Worm (Caenorhabditis elegans) whole organism, L4 larva: ENCODE results near the gene ZK180.7.

Experiments used
- F37D6.2 ChIP-seq: sonication (generic microtip); optimal IDR thresholded peaks from 2 replicates; lab custom pipeline; 2016; ENCODE audit warnings: mild to moderate bottlenecking, missing genetic modification characterization, missing compliant biosample characterization
- F49E8.2 ChIP-seq: sonication (generic microtip); optimal IDR thresholded peaks from 2 replicates; lab custom pipeline; 2016; ENCODE audit warnings: missing compliant biosample characterization, mild to moderate bottlenecking, missing genetic modification characterization, borderline replicate concordance
- R02D3.7 ChIP-seq: fragments of 150-350 bp; sonication (generic microtip); optimal IDR thresholded peaks from 3 replicates; lab custom pipeline; 2014; ENCODE audit warnings: missing biosample characterization, missing genetic modification characterization
- T20F7.1 ChIP-seq: fragments of 200-800 bp; sonication (Bioruptor generic); optimal IDR thresholded peaks from 2 replicates; lab custom pipeline; 2018; ENCODE audit warnings: mild to moderate bottlenecking, missing genetic modification characterization, missing compliant biosample characterization
- Y48G9A.11 ChIP-seq: fragments of 200-800 bp; sonication (Bioruptor generic); IDR thresholded peaks from 2 replicates; pipeline ENCODE4 v1.3.6; 2022; ENCODE audit warnings: missing genetic modification reagents, missing genetic modification characterization, missing compliant biosample characterization
- Y5F2A.4 ChIP-seq: fragments of 200-800 bp; sonication (Bioruptor generic); optimal IDR thresholded peaks from 2 replicates; lab custom pipeline; 2018; ENCODE audit warnings: mild to moderate bottlenecking, missing genetic modification characterization, missing compliant biosample characterization
- ZK337.2 ChIP-seq: fragments of 200-800 bp; sonication (Bioruptor generic); IDR thresholded peaks from 2 replicates; pipeline ENCODE4 v1.3.6; 2022; ENCODE audit warnings: missing genetic modification reagents, missing genetic modification characterization, missing compliant biosample characterization
- aha-1 ChIP-seq: fragments of 150-350 bp; peaks from one replicate; lab custom pipeline; 2014; ENCODE audit warnings: missing biosample characterization, missing genetic modification characterization
- attf-4 ChIP-seq: sonication (generic microtip); optimal IDR thresholded peaks from 3 replicates; lab custom pipeline; 2017; ENCODE audit warnings: missing biosample characterization, missing genetic modification characterization
- ces-1 ChIP-seq: fragments of 150-350 bp; sonication (generic microtip); optimal IDR thresholded peaks from 4 replicates; lab custom pipeline; 2014; ENCODE audit warnings: missing biosample characterization, missing genetic modification reagents, missing genetic modification characterization
- ctbp-1 ChIP-seq: fragments of 200-800 bp; sonication (Bioruptor generic); IDR thresholded peaks from 2 replicates; pipeline ENCODE4 v1.3.6; 2022; ENCODE audit warnings: missing genetic modification reagents, missing genetic modification characterization, missing compliant biosample characterization
- daf-16 ChIP-seq, 3 experiments: sonication (generic microtip); optimal IDR thresholded peaks; 2 replicates each; lab custom pipeline; 2016 to 2017; ENCODE audit warnings: missing genetic modification characterization in 3 of 3, missing genetic modification reagents in 3 of 3, mild to moderate bottlenecking in 2 of 3, missing compliant biosample characterization in 2 of 3, missing biosample characterization in 1 of 3, moderate library complexity in 1 of 3
- dmd-6 ChIP-seq: fragments of 200-800 bp; sonication (Bioruptor generic); IDR thresholded peaks from 2 replicates; pipeline ENCODE4 v1.3.6; 2022; ENCODE audit warnings: missing genetic modification reagents, missing genetic modification characterization, missing compliant biosample characterization
- dmd-8 ChIP-seq: fragments of 200-800 bp; sonication (Bioruptor generic); IDR thresholded peaks from 2 replicates; pipeline ENCODE4 v1.3.6; 2022; ENCODE audit warnings: missing genetic modification characterization, missing compliant biosample characterization
- fkh-10 ChIP-seq: fragments of 150-350 bp; optimal IDR thresholded peaks from 2 replicates; lab custom pipeline; 2014; ENCODE audit warnings: missing biosample characterization, missing genetic modification reagents, missing genetic modification characterization
- hif-1 ChIP-seq, 2 experiments: sonication (generic microtip); optimal IDR thresholded peaks; 2 replicates each; lab custom pipeline; 2016 to 2017; ENCODE audit warnings: missing compliant biosample characterization in 2 of 2, missing genetic modification characterization in 2 of 2, missing genetic modification reagents in 2 of 2, missing genotype in 2 of 2, mild to moderate bottlenecking in 1 of 2
- hlh-11 ChIP-seq: fragments of 200-800 bp; sonication (Bioruptor generic); optimal IDR thresholded peaks from 2 replicates; lab custom pipeline; 2018; ENCODE audit warnings: mild to moderate bottlenecking, missing genetic modification characterization, missing compliant biosample characterization
- hmg-1.1 ChIP-seq: fragments of 200-800 bp; sonication (Bioruptor generic); IDR thresholded peaks from 2 replicates; pipeline ENCODE4 v1.3.6; 2022; ENCODE audit warnings: missing genetic modification reagents, missing genetic modification characterization, missing compliant biosample characterization
- lim-7 ChIP-seq: fragments of 200-800 bp; sonication (Bioruptor generic); IDR thresholded peaks from 2 replicates; pipeline ENCODE4 v1.3.6; 2022; ENCODE audit warnings: missing genetic modification characterization, missing compliant biosample characterization
- lin-29 ChIP-seq: fragments of 200-800 bp; sonication (Bioruptor generic); IDR thresholded peaks from 2 replicates; pipeline ENCODE4 v1.3.6; 2022; ENCODE audit warnings: missing genetic modification reagents, missing genetic modification characterization, missing compliant biosample characterization
- lsy-2 ChIP-seq, 2 experiments: fragments of 150-350 bp in 1 of 2; sonication (generic microtip) in 1 of 2; optimal IDR thresholded peaks; 2 replicates each; lab custom pipeline; 2014 to 2017; ENCODE audit warnings: missing biosample characterization in 2 of 2, missing genetic modification characterization in 2 of 2
- madf-9 ChIP-seq: fragments of 200-800 bp; sonication (Bioruptor generic); conservative IDR thresholded peaks from 2 replicates; pipeline ENCODE4 v1.3.6; 2022; ENCODE audit warnings: missing genetic modification reagents, missing genetic modification characterization, missing compliant biosample characterization
- mdl-1 ChIP-seq, 2 experiments: fragments of 150-350 bp in 1 of 2; sonication (generic microtip) in 1 of 2; optimal IDR thresholded peaks; 2 replicates each; lab custom pipeline; 2014 to 2017; ENCODE audit warnings: missing biosample characterization in 2 of 2, missing genetic modification characterization in 2 of 2
- mxl-2 ChIP-seq: fragments of 200-800 bp; sonication (Bioruptor generic); conservative IDR thresholded peaks from 2 replicates; pipeline ENCODE4 v1.3.6; 2022; ENCODE audit warnings: missing genetic modification reagents, missing genetic modification characterization, missing compliant biosample characterization
- mxl-3 ChIP-seq: fragments of 200-800 bp; sonication (Bioruptor generic); optimal IDR thresholded peaks from 2 replicates; lab custom pipeline; 2018; ENCODE audit warnings: mild to moderate bottlenecking, missing genetic modification characterization, missing compliant biosample characterization
- nhr-111 ChIP-seq: fragments of 200-800 bp; sonication (Bioruptor generic); optimal IDR thresholded peaks from 2 replicates; lab custom pipeline; 2018; ENCODE audit warnings: mild to moderate bottlenecking, missing genetic modification characterization, missing compliant biosample characterization
- nhr-28 ChIP-seq: fragments of 150-350 bp; optimal IDR thresholded peaks from 2 replicates; lab custom pipeline; 2014; ENCODE audit warnings: missing biosample characterization, missing genetic modification characterization
- nhr-42 ChIP-seq: fragments of 200-800 bp; sonication (Bioruptor generic); IDR thresholded peaks from 2 replicates; pipeline ENCODE4 v1.3.6; 2022; ENCODE audit warnings: missing genetic modification characterization, missing compliant biosample characterization
- nhr-48 ChIP-seq: sonication (generic microtip); optimal IDR thresholded peaks from 2 replicates; lab custom pipeline; 2016; ENCODE audit warnings: mild to moderate bottlenecking, missing genetic modification characterization, missing compliant biosample characterization
- nhr-77 ChIP-seq: fragments of 150-350 bp; optimal IDR thresholded peaks from 2 replicates; lab custom pipeline; 2014; ENCODE audit warnings: missing biosample characterization, missing genetic modification characterization
- rbr-2 ChIP-seq: sonication (generic microtip); optimal IDR thresholded peaks from 2 replicates; lab custom pipeline; 2016; ENCODE audit warnings: missing genotype, missing genetic modification characterization, missing compliant biosample characterization
- saeg-2 ChIP-seq: fragments of 200-800 bp; sonication (Bioruptor generic); IDR thresholded peaks from 2 replicates; pipeline ENCODE4 v1.3.6; 2022; ENCODE audit warnings: missing genetic modification reagents, missing genetic modification characterization, missing compliant biosample characterization
- sdz-12 ChIP-seq: fragments of 200-800 bp; sonication (Bioruptor generic); optimal IDR thresholded peaks from 2 replicates; lab custom pipeline; 2018; ENCODE audit warnings: mild to moderate bottlenecking, missing genetic modification characterization, missing compliant biosample characterization
- set-16 ChIP-seq: fragments of 200-800 bp; sonication (Bioruptor generic); IDR thresholded peaks from 2 replicates; pipeline ENCODE4 v1.3.6; 2022; ENCODE audit warnings: missing genetic modification reagents, missing genetic modification characterization, missing compliant biosample characterization
- skn-1 ChIP-seq: fragments of 150-350 bp; optimal IDR thresholded peaks from 2 replicates; lab custom pipeline; 2014; ENCODE audit warnings: missing biosample characterization, missing genetic modification characterization
- spr-3 ChIP-seq: fragments of 200-800 bp; sonication (Bioruptor generic); optimal IDR thresholded peaks from 2 replicates; lab custom pipeline; 2018; ENCODE audit warnings: mild to moderate bottlenecking, missing genetic modification characterization, missing compliant biosample characterization
- tag-97 ChIP-seq: fragments of 200-800 bp; sonication (Bioruptor generic); IDR thresholded peaks from 2 replicates; pipeline ENCODE4 v1.3.6; 2022; ENCODE audit warnings: missing genetic modification characterization, missing compliant biosample characterization
- tra-1 ChIP-seq: fragments of 200-800 bp; sonication (Bioruptor generic); IDR thresholded peaks from 2 replicates; pipeline ENCODE4 v1.3.6; 2022; ENCODE audit warnings: missing genetic modification reagents, missing genetic modification characterization, missing compliant biosample characterization
- unc-130 ChIP-seq: sonication (generic microtip); optimal IDR thresholded peaks from 2 replicates; lab custom pipeline; 2016; ENCODE audit warnings: missing genetic modification reagents, missing genetic modification characterization, missing compliant biosample characterization
- zag-1 ChIP-seq: fragments of 150-350 bp; optimal IDR thresholded peaks from 2 replicates; lab custom pipeline; 2014; ENCODE audit warnings: missing biosample characterization, missing genetic modification characterization
- zfp-2 ChIP-seq: sonication (generic microtip); optimal IDR thresholded peaks from 2 replicates; lab custom pipeline; 2016; ENCODE audit warnings: mild to moderate bottlenecking, missing genetic modification characterization, missing compliant biosample characterization
- ztf-11 ChIP-seq: fragments of 150-350 bp; optimal IDR thresholded peaks from 2 replicates; lab custom pipeline; 2014; ENCODE audit warnings: missing biosample characterization, missing genetic modification characterization
- ztf-7 ChIP-seq: fragments of 150-350 bp; optimal IDR thresholded peaks from 2 replicates; lab custom pipeline; 2014; ENCODE audit warnings: missing biosample characterization, missing genetic modification characterization

ZK180.7 gene

DNA sequence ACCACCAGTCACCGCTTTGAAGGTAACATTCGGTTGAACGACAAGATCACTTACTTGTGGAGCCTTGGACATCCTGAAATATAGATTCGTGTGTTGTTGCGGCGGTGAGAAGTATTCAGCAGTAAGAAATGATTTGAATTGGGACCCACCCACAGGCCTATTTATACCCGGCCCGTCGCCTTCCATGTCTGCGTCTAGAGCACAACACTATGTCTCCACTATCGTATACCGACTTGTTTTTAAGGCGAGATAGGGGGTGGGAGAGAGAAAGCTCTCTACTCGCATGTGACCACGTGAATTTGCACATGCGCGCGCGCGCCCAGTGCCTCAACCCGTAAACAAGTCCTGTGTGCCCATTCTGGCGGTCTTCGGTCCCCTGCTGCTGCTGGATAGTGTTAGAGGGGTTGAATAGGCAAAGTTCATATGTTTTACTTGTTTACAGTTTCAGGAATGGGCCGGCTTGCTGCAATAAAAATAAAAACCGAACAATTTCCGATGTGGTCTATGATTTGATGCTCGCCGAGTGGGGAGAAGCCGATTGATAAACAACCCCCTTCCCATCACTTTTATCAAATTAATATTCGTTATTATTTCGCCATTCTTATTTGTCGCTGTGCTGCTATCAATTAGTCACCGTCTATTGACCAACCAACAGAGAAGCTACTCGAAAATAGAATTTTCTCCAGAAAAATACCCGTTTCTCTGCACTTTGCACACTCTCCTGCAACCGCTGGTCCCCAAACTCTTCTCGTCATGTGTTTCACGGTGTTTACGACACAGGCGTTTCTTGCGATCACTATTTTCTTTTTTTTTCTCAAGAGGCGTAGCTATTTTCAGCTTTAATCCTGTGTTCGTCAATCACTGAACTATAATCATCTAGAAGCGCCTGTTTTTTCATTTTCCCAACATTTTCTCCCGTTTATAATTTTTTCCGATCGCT is 20.3 kb upstream of the ZK180.7 start (continued):
- TF ChIP-seq Y5F2A.4 (GFP tag; lab: Kevin White, UChicago) (no peak), lim-7 (peak; percentile 66), tra-1 (GFP tag; lab: Robert Waterston, UW) (peak; percentile 65), nhr-28 (tag; lab: Kevin White, UChicago) (peak; percentile 13), nhr-111 (GFP tag; lab: Kevin White, UChicago) (no peak), sdz-12 (GFP tag; lab: Kevin White, UChicago) (no peak), mxl-2 (GFP tag; lab: Robert Waterston, UW) (peak; percentile 78), tag-97 (no peak), set-16 (peak; percentile 77), dmd-8 (no peak), zag-1 (tag; lab: Kevin White, UChicago) (no peak), R02D3.7 (tag; lab: Kevin White, UChicago) (no peak), dmd-6 (GFP tag; lab: Robert Waterston, UW) (peak; percentile 82), spr-3 (GFP tag; lab: Kevin White, UChicago) (peak; percentile 42), ztf-7 (tag; lab: Kevin White, UChicago) (no peak), fkh-10 (GFP tag; lab: Kevin White, UChicago) (peak; percentile 83), T20F7.1 (no peak), ces-1 (GFP tag; lab: Kevin White, UChicago) (no peak), skn-1 (tag; lab: Kevin White, UChicago) (no peak), F49E8.2 (tag; lab: Kevin White, UChicago) (no peak)
- TF ChIP-seq, all 104 proteins: peak for 41

DNA sequence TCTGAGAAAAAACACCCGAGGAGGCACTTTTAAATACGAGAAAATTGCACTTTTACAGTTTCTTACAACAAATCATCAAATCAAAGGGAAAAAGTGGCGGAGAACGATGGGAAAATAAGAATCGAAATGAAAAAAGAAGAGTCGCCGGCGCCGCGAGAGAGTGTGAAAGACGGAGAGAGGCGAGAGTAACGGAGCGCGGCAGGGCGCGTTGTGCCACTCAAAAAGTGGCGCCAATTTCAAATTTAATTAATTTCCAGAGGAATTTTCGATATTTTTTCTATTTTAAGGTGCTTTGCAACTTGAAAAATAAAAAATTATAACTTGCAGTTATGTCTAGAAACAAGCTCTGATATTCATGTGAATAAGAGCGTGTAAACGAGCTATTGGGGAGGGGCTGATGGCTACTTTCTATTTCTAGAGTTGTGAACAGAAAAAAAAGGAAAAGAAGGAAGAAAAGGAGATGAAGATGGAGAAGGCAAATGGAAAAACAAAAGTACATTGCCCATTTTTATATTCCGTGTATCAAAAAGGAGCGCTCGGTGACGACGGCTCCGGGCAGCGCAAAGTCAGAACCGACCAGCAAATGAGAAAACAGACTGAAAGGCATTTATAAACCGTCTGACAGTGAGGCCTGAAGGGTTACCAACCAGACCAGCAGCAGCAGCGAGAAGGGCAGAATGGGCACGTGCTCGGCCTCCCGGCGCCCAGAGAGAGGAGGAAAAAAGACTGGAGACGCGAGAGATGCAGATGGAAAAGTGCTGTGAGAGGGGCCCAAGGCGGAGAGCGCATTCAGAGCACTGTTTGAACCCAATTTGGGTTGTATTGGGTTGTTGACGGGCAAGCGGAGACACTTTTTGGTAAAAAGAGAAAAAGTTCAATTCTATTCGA is 19.2 kb upstream of the ZK180.7 start:
- TF ChIP-seq lin-29 (GFP tag; lab: Robert Waterston, UW) (0 out of 2 replicates have a peak, but pooled peaks have one; percentile 9), nhr-48 (no peak), Y48G9A.11 (0 out of 2 replicates have a peak, but pooled peaks have one; percentile 17), aha-1 (tag; lab: Kevin White, UChicago) (peak; percentile 99), set-16 (peak; percentile 92), nhr-42 (peak; percentile 29; the same call in 1 of the 2 replicates), saeg-2 (GFP tag; lab: Robert Waterston, UW) (0 out of 2 replicates have a peak, but pooled peaks have one; percentile 11), ZK337.2 (peak; percentile 47; the same call in 1 of the 2 replicates), madf-9 (0 out of 2 replicates have a peak, but pooled peaks have one; percentile 30), rbr-2 (tag; lab: Kevin White, UChicago) (peak; percentile 18), F37D6.2 (tag; lab: Kevin White, UChicago) (no peak), dmd-8 (peak; percentile 40; the same call in 1 of the 2 replicates), nhr-77 (tag; lab: Kevin White, UChicago) (peak; percentile 51), daf-16 (GFP tag; optimal IDR thresholded peaks at IDR 0.05; lab: Kevin White, UChicago) (peak in 1 of 2 experiments; percentile 15), daf-16 (tag; optimal IDR thresholded peaks at IDR 0.05; lab: Kevin White, UChicago) (peak; percentile 71), ctbp-1 (GFP tag; lab: Robert Waterston, UW) (peak; percentile 35; the same call in 1 of the 2 replicates), mxl-3 (GFP tag; lab: Kevin White, UChicago) (peak; percentile 76), hif-1 (tag; optimal IDR thresholded peaks at IDR 0.05; lab: Kevin White, UChicago) (peak in 1 of 2 experiments; percentile 6), unc-130 (GFP tag; lab: Kevin White, UChicago) (peak; percentile 15), F49E8.2 (tag; lab: Kevin White, UChicago) (no peak), ztf-11 (no peak), hmg-1.1 (GFP tag; lab: Robert Waterston, UW) (peak; percentile 66), lsy-2 (tag; optimal IDR thresholded peaks at IDR 0.05; lab: Kevin White, UChicago) (peak in 1 of 2 experiments; percentile 40), zfp-2 (tag; lab: Kevin White, UChicago) (no peak), attf-4 (tag; lab: Kevin White, UChicago) (no peak), mdl-1 (tag; optimal IDR thresholded peaks at IDR 0.05; lab: Kevin White, UChicago) (peak; percentile 71 to 92), lim-7 (peak; percentile 45; the same call in 1 of the 2 replicates), hlh-11 (tag; lab: Kevin White, UChicago) (peak; percentile 68)
